Worm (Caenorhabditis elegans): ENCODE results near the gene F21F8.5.

ce11 chrV:8299191-8299854 is 33.2 kb upstream of the F21F8.5 start, which contains the start of gene W02D7.5:
- no peak for TF ChIP-seq him-1 (tag; optimal IDR thresholded peaks at IDR 0.05)
- no peak for TF ChIP-seq W03F9.2 (tag; optimal IDR thresholded peaks at IDR 0.05)
- TF ChIP-seq dao-5 (tag; optimal IDR thresholded peaks at IDR 0.05), result no peak
